Fruit fly (Drosophila melanogaster): ENCODE data around the gene Hsc20.

dm6 chr3L:16214533-16215207 is 18.3 kb upstream of the Hsc20 start:
- TF ChIP-seq inv (GFP tag; IDR thresholded peaks at IDR 0.05; ENCODE audit: partially characterized antibody) (no peak), Dp (GFP tag; optimal IDR thresholded peaks at IDR 0.05) (no peak), CG7963 (GFP tag; IDR thresholded peaks at IDR 0.05; ENCODE audit: partially characterized antibody) (no peak)

All from whole organism, embryonic.